Worm (Caenorhabditis elegans) whole organism, late embryonic: Measurements from ENCODE around the gene nhr-125.

Experiments used
- F13H6.1 ChIP-seq: sonication (generic microtip); optimal IDR thresholded peaks from 2 replicates; lab custom pipeline; 2016; ENCODE audit warnings: missing genetic modification characterization, missing compliant biosample characterization
- K02D7.2 ChIP-seq: sonication (generic microtip); optimal IDR thresholded peaks from 2 replicates; lab custom pipeline; 2017; ENCODE audit warnings: mild to moderate bottlenecking, missing genetic modification characterization, missing compliant biosample characterization
- K09A11.1 ChIP-seq: sonication (generic microtip); optimal IDR thresholded peaks from 2 replicates; lab custom pipeline; 2017; ENCODE audit warnings: antibody characterized with exemption, mild to moderate bottlenecking, missing genetic modification characterization, missing compliant biosample characterization; ENCODE audit not compliant: insufficient read depth
- Y22D7AL.16 ChIP-seq: sonication (generic microtip); optimal IDR thresholded peaks from 2 replicates; lab custom pipeline; 2016; ENCODE audit warnings: missing genetic modification characterization, missing compliant biosample characterization
- ceh-14 ChIP-seq: sonication (generic microtip); optimal IDR thresholded peaks from 2 replicates; lab custom pipeline; 2016; ENCODE audit warnings: missing genotype, missing genetic modification characterization, missing compliant biosample characterization
- ceh-18 ChIP-seq: sonication (generic microtip); optimal IDR thresholded peaks from 2 replicates; lab custom pipeline; 2016; ENCODE audit warnings: missing genetic modification characterization, missing compliant biosample characterization
- ceh-22 ChIP-seq: sonication (generic microtip); optimal IDR thresholded peaks from 2 replicates; lab custom pipeline; 2017; ENCODE audit warnings: missing biosample characterization, missing genetic modification characterization
- ceh-24 ChIP-seq: sonication (generic microtip); optimal IDR thresholded peaks from 2 replicates; lab custom pipeline; 2016; ENCODE audit warnings: mild to moderate bottlenecking, missing genetic modification characterization, missing compliant biosample characterization
- ceh-31 ChIP-seq: sonication (generic microtip); optimal IDR thresholded peaks from 2 replicates; lab custom pipeline; 2016; ENCODE audit warnings: missing genetic modification characterization, missing compliant biosample characterization
- ceh-45 ChIP-seq: fragments of 200-800 bp; sonication (Bioruptor generic); IDR thresholded peaks from 2 replicates; pipeline ENCODE4 v1.3.6; 2022; ENCODE audit warnings: missing genetic modification reagents, missing genetic modification characterization, missing compliant biosample characterization
- ceh-6 ChIP-seq: fragments of 200-800 bp; sonication (Bioruptor generic); optimal IDR thresholded peaks from 2 replicates; lab custom pipeline; 2018; ENCODE audit warnings: mild to moderate bottlenecking, missing genetic modification characterization, missing compliant biosample characterization
- dve-1 ChIP-seq: sonication (generic microtip); optimal IDR thresholded peaks from 2 replicates; lab custom pipeline; 2017; ENCODE audit warnings: antibody characterized with exemption, mild to moderate bottlenecking, missing genetic modification characterization, missing compliant biosample characterization
- eyg-1 ChIP-seq: sonication (generic microtip); optimal IDR thresholded peaks from 2 replicates; lab custom pipeline; 2016; ENCODE audit warnings: missing genotype, missing genetic modification characterization, missing compliant biosample characterization
- fkh-10 ChIP-seq: fragments of 150-350 bp; optimal IDR thresholded peaks from 2 replicates; lab custom pipeline; 2014; ENCODE audit warnings: missing biosample characterization, missing genetic modification reagents, missing genetic modification characterization
- fkh-6 ChIP-seq: sonication (generic microtip); optimal IDR thresholded peaks from 2 replicates; lab custom pipeline; 2016; ENCODE audit warnings: missing genetic modification characterization, missing compliant biosample characterization
- hlh-15 ChIP-seq: sonication (generic microtip); optimal IDR thresholded peaks from 2 replicates; lab custom pipeline; 2016; ENCODE audit warnings: missing genetic modification characterization, missing compliant biosample characterization
- hlh-8 ChIP-seq: sonication (generic microtip); optimal IDR thresholded peaks from 2 replicates; lab custom pipeline; 2016; ENCODE audit warnings: missing genotype, missing genetic modification characterization, missing compliant biosample characterization
- lin-11 ChIP-seq: fragments of 200-800 bp; sonication (Bioruptor generic); optimal IDR thresholded peaks from 2 replicates; lab custom pipeline; 2018; ENCODE audit warnings: mild to moderate bottlenecking, missing genetic modification characterization, missing compliant biosample characterization
- mec-3 ChIP-seq: sonication (generic microtip); optimal IDR thresholded peaks from 2 replicates; lab custom pipeline; 2016; ENCODE audit warnings: borderline replicate concordance, missing genetic modification characterization, missing compliant biosample characterization
- nhr-11 ChIP-seq: fragments of 150-350 bp; optimal IDR thresholded peaks from 2 replicates; lab custom pipeline; 2014; ENCODE audit warnings: missing biosample characterization, missing genetic modification characterization
- nhr-232 ChIP-seq: sonication (generic microtip); optimal IDR thresholded peaks from 2 replicates; lab custom pipeline; 2016; ENCODE audit warnings: missing genetic modification characterization, missing compliant biosample characterization
- npax-4 ChIP-seq: sonication (generic microtip); optimal IDR thresholded peaks from 2 replicates; lab custom pipeline; 2016; ENCODE audit warnings: missing genetic modification characterization, missing compliant biosample characterization
- odd-2 ChIP-seq: sonication (generic microtip); optimal IDR thresholded peaks from 2 replicates; lab custom pipeline; 2017; ENCODE audit warnings: antibody characterized with exemption, mild to moderate bottlenecking, missing genetic modification characterization, missing compliant biosample characterization
- pha-2 ChIP-seq: sonication (generic microtip); optimal IDR thresholded peaks from 2 replicates; lab custom pipeline; 2017; ENCODE audit warnings: mild to moderate bottlenecking, missing genetic modification characterization, missing compliant biosample characterization
- pqm-1 ChIP-seq: sonication (generic microtip); optimal IDR thresholded peaks from 2 replicates; lab custom pipeline; 2016; ENCODE audit warnings: missing genetic modification characterization, missing compliant biosample characterization
- ref-2 ChIP-seq: sonication (generic microtip); optimal IDR thresholded peaks from 2 replicates; lab custom pipeline; 2016; ENCODE audit warnings: missing genetic modification characterization, missing compliant biosample characterization
- rnt-1 ChIP-seq: sonication (generic microtip); optimal IDR thresholded peaks from 2 replicates; lab custom pipeline; 2016; ENCODE audit warnings: missing genetic modification characterization, missing compliant biosample characterization
- sdc-2 ChIP-seq: sonication (generic microtip); optimal IDR thresholded peaks from 2 replicates; lab custom pipeline; 2016; ENCODE audit warnings: missing genotype, missing genetic modification characterization, missing compliant biosample characterization
- sox-2 ChIP-seq: fragments of 200-800 bp; sonication (Bioruptor generic); IDR thresholded peaks from 2 replicates; pipeline ENCODE4 v1.3.6; 2022; ENCODE audit warnings: missing genetic modification reagents, missing genetic modification characterization, missing compliant biosample characterization
- tbx-2 ChIP-seq: sonication (generic microtip); optimal IDR thresholded peaks from 2 replicates; lab custom pipeline; 2016; ENCODE audit warnings: missing genetic modification characterization, missing compliant biosample characterization
- tbx-7 ChIP-seq: sonication (generic microtip); optimal IDR thresholded peaks from 2 replicates; lab custom pipeline; 2016; ENCODE audit warnings: missing genotype, missing genetic modification characterization, missing compliant biosample characterization
- unc-3 ChIP-seq, 2 experiments: fragments of 200-800 bp in 1 of 2; sonication (Bioruptor generic) in 1 of 2; sonication (generic microtip) in 1 of 2; conservative IDR thresholded peaks in 1 of 2; optimal IDR thresholded peaks in 1 of 2; 2 replicates each; pipeline versions ENCODE4 v1.3.6 to Lab custom; 2016 to 2022; ENCODE audit warnings: missing compliant biosample characterization in 2 of 2, missing genetic modification characterization in 2 of 2, missing genetic modification reagents in 1 of 2
- unc-42 ChIP-seq: sonication (generic microtip); optimal IDR thresholded peaks from 2 replicates; lab custom pipeline; 2016; ENCODE audit warnings: missing genotype, missing genetic modification characterization, missing compliant biosample characterization
- unc-55 ChIP-seq: sonication (generic microtip); optimal IDR thresholded peaks from 2 replicates; lab custom pipeline; 2017; ENCODE audit warnings: missing biosample characterization, missing genetic modification reagents, missing genetic modification characterization
- zip-5 ChIP-seq: sonication (generic microtip); optimal IDR thresholded peaks from 2 replicates; lab custom pipeline; 2016; ENCODE audit warnings: missing genetic modification characterization, missing compliant biosample characterization
- ztf-16 ChIP-seq: sonication (generic microtip); optimal IDR thresholded peaks from 2 replicates; lab custom pipeline; 2017; ENCODE audit warnings: missing genetic modification characterization, missing compliant biosample characterization

nhr-125 gene

DNA sequence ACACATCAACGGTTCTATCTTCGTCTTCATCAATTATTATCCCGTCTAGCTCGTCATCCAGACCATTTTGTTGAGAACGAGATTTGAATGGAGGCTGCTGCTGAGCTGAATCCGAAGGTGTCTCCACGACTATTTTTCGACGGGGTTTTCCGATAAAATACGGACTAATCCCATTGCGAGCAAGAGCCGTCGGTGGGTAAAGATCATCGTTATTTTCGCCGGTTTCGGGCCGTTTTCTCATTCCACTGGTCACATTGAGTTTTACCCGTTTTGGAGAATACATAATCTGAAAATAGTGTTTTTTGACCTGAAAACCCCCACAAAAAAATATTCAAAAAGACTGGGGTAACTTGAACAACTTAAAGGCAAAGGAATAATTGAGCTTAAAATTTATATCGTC is 20.4 kb upstream of the nhr-125 start, which contains the start of gene figl-1:
figl-1 (minus strand) TSS at position 286 of the 400 bp plus-strand sequence.
- no peak for TF ChIP-seq ceh-31
- TF ChIP-seq ceh-18, result no peak
- no peak for TF ChIP-seq nhr-232 (tag; lab: Kevin White, UChicago)

DNA sequence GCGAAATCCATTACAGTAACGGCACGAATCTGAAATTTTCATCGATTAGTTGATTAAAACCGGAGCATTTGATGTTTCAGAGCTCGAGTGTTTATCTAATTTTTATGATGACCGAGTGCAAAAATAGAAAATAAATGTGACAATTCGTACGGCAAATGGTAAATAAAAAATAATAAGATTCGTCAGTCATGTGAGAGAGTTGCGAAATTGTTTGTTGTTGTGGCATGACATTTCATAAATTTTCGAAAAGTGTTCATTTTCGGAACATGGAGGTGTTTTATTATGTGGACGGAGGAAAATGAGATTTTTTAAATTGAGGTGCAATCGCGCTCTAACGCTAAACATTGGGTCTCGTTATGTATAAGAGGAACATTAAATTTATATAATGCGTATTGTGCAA is 16.4 kb upstream of the nhr-125 start:
- no peak for TF ChIP-seq sox-2
- TF ChIP-seq unc-55 (GFP tag; lab: Kevin White, UChicago), result no peak
- no peak for TF ChIP-seq pha-2 (tag; lab: Kevin White, UChicago)
- no peak for TF ChIP-seq ceh-22 (tag; lab: Kevin White, UChicago)
- no peak for TF ChIP-seq tbx-7 (tag; lab: Kevin White, UChicago)
- TF ChIP-seq ceh-14 (tag; lab: Kevin White, UChicago), result no peak
- no peak for TF ChIP-seq ceh-18
- no peak for TF ChIP-seq F13H6.1 (tag; lab: Kevin White, UChicago)
- TF ChIP-seq nhr-11 (tag; lab: Kevin White, UChicago), result no peak
- no peak for TF ChIP-seq ceh-6 (GFP tag; lab: Kevin White, UChicago)
- no peak for TF ChIP-seq ztf-16
- TF ChIP-seq fkh-10 (GFP tag; lab: Kevin White, UChicago), result no peak
- TF ChIP-seq K02D7.2 (tag; lab: Kevin White, UChicago), result no peak
- TF ChIP-seq rnt-1 (tag; lab: Kevin White, UChicago), result no peak
- no peak for TF ChIP-seq K09A11.1 (tag; lab: Kevin White, UChicago)
- no peak for TF ChIP-seq ceh-24 (tag; lab: Kevin White, UChicago)
- TF ChIP-seq pqm-1 (tag; lab: Kevin White, UChicago), result no peak
- no peak for TF ChIP-seq ref-2 (tag; lab: Kevin White, UChicago)
- TF ChIP-seq mec-3 (tag; lab: Kevin White, UChicago), result no peak
- TF ChIP-seq, all 69 proteins: peak for 0

DNA sequence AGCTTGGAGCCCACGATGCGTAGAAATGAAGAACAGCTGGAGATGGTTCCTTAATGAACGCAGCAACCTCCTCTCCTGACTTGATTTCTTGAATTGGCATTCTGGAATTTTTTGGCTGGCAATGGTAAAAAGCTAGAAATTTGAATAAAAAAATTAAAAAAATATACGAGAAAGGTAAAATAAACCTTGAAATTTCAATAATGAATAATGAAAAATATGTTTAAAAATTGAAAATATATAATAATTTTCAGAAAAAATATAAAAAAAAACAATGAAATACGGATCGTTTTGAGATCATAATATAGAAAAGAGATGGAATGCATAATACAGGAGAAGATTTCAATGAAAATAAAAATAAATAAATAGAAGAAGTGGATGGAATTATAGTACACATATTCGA is 15.9 kb upstream of the nhr-125 start, which contains the start of gene glrx-3:
glrx-3 (minus strand) TSS at position 101 of the 400 bp plus-strand sequence.
- TF ChIP-seq tbx-2 (tag; lab: Kevin White, UChicago), result no peak
- no peak for TF ChIP-seq pha-2 (tag; lab: Kevin White, UChicago)
- TF ChIP-seq eyg-1 (tag; lab: Kevin White, UChicago), result no peak
- no peak for TF ChIP-seq fkh-6
- TF ChIP-seq unc-42, result no peak
- TF ChIP-seq odd-2 (tag; lab: Kevin White, UChicago), result no peak
- TF ChIP-seq ceh-45 (GFP tag; lab: Robert Waterston, UW), result no peak
- no peak for TF ChIP-seq F13H6.1 (tag; lab: Kevin White, UChicago)
- no peak for TF ChIP-seq hlh-15 (tag; lab: Kevin White, UChicago)
- no peak for TF ChIP-seq Y22D7AL.16
- no peak for TF ChIP-seq hlh-8 (tag; lab: Kevin White, UChicago)
- TF ChIP-seq lin-11 (tag; lab: Kevin White, UChicago), result no peak
- no peak for TF ChIP-seq unc-3 (GFP tag; conservative IDR thresholded peaks at IDR 0.05; lab: Robert Waterston, UW)
- no peak for TF ChIP-seq unc-3 (tag; optimal IDR thresholded peaks at IDR 0.05; lab: Kevin White, UChicago)
- no peak for TF ChIP-seq npax-4 (tag; lab: Kevin White, UChicago)
- no peak for TF ChIP-seq sdc-2 (tag; lab: Kevin White, UChicago)
- no peak for TF ChIP-seq zip-5 (tag; lab: Kevin White, UChicago)

DNA sequence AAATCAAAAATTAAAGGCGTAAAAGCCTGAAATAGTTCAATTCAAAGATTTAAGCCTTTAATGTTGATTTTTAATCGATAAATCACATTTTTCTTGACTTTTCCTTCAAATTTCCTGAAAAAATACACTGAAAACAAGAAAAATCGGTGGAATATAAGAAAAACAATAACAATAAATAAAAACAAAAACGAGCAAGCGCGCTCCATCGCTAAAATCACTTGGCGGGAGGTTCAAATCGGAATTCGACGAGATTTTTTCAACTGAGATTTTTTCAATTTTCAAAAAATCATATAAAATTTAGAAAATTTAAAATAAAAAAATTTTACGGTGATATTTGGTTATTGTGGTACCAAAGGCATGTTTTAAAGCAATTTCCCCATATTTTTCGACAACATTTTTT is 14.2 kb upstream of the nhr-125 start:
- TF ChIP-seq unc-3 (GFP tag; conservative IDR thresholded peaks at IDR 0.05; lab: Robert Waterston, UW), result no peak
- TF ChIP-seq unc-3 (tag; optimal IDR thresholded peaks at IDR 0.05; lab: Kevin White, UChicago), result no peak
- TF ChIP-seq dve-1 (tag; lab: Kevin White, UChicago), result no peak
- TF ChIP-seq sdc-2 (tag; lab: Kevin White, UChicago), result no peak
- no peak for TF ChIP-seq lin-11 (tag; lab: Kevin White, UChicago)
- no peak for TF ChIP-seq zip-5 (tag; lab: Kevin White, UChicago)
